Fruit fly (Drosophila melanogaster) whole organism, embryonic: Measurements from ENCODE around the gene CG32170.

Source experiments
- Dll ChIP-seq: fragments of 200-800 bp; sonication (Bioruptor generic); IDR thresholded peaks from 4 replicates; pipeline ENCODE4 v1.3.6; 2022; ENCODE audit warnings: missing biosample characterization, missing genetic modification characterization; ENCODE audit not compliant: partially characterized antibody
- caup ChIP-seq: fragments of 200-800 bp; sonication (Bioruptor generic); optimal IDR thresholded peaks from 3 replicates; lab custom pipeline; 2017; ENCODE audit warnings: missing biosample characterization, mild to moderate bottlenecking, missing genetic modification characterization, moderate library complexity; ENCODE audit not compliant: severe bottlenecking
- gfzf ChIP-seq: fragments of 200-800 bp; sonication (Bioruptor generic); optimal IDR thresholded peaks from 2 replicates; lab custom pipeline; 2016; ENCODE audit warnings: missing biosample characterization, mild to moderate bottlenecking, missing genetic modification characterization, moderate library complexity
- org-1 ChIP-seq: fragments of 200-800 bp; sonication (Bioruptor generic); optimal IDR thresholded peaks from 2 replicates; lab custom pipeline; 2017; ENCODE audit warnings: missing biosample characterization, missing genetic modification characterization
- pb ChIP-seq: fragments of 200-800 bp; sonication (Bioruptor generic); optimal IDR thresholded peaks from 3 replicates; lab custom pipeline; 2016; ENCODE audit warnings: missing biosample characterization, missing genetic modification characterization
- zf30C ChIP-seq: fragments of 200-800 bp; sonication (Bioruptor generic); optimal IDR thresholded peaks from 3 replicates; lab custom pipeline; 2018; ENCODE audit warnings: missing biosample characterization, mild to moderate bottlenecking, missing genetic modification characterization

dm6 chr3L:16914113-16914512 is 37.0 kb downstream of the CG32170 start:
- TF ChIP-seq pb (GFP tag; lab: Kevin White, UChicago) (no peak), org-1 (no peak), Dll (GFP tag; lab: Robert Waterston, UW) (no peak), zf30C (GFP tag; lab: Kevin White, UChicago) (no peak), caup (GFP tag; lab: Kevin White, UChicago) (no peak), gfzf (GFP tag; lab: Kevin White, UChicago) (no peak)
